Fruit fly (Drosophila melanogaster) Kc167 (cell line): ENCODE results near the gene CrebA.

Source experiments
- Myc ChIP-seq: fragments of >200 bp; optimal IDR thresholded peaks from 2 replicates; lab custom pipeline; 2017; ENCODE audit warnings: missing external identifiers
- h ChIP-seq: fragments of >200 bp; optimal IDR thresholded peaks from 3 replicates; lab custom pipeline; 2018; ENCODE audit warnings: missing external identifiers
- psq ChIP-seq: fragments of >200 bp; optimal IDR thresholded peaks from 2 replicates; lab custom pipeline; 2017; ENCODE audit warnings: missing external identifiers
- ttk ChIP-seq: sonication (Bioruptor generic); optimal IDR thresholded peaks from 2 replicates; lab custom pipeline; 2017; ENCODE audit warnings: missing external identifiers

DNA sequence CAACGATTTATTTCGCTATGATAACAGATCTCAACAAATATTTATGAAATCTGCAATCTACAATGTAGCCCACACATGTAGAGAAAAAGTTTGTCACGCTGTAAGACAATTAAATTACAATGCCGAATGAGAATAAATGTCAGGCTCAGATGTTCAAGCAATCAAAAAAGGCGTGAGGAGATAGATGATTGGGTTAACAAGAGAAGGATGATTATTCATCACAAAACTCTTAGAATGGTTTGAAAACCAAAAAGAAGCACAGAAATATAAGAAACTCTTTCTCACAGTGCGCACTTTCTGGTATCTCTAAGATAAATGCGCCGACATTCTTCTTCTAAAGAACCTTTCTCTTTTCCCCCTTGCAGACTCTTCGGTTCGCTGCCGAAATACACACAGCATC is 64.9 kb downstream of the CrebA start:
- TF ChIP-seq Myc, result no peak
- no peak for TF ChIP-seq ttk (lab: Kevin White, UChicago)
- TF ChIP-seq h (lab: Kevin White, UChicago), result no peak
- TF ChIP-seq psq (lab: Kevin White, UChicago), result no peak
